Fruit fly (Drosophila melanogaster): Measurements from ENCODE around the gene Argp.

DNA sequence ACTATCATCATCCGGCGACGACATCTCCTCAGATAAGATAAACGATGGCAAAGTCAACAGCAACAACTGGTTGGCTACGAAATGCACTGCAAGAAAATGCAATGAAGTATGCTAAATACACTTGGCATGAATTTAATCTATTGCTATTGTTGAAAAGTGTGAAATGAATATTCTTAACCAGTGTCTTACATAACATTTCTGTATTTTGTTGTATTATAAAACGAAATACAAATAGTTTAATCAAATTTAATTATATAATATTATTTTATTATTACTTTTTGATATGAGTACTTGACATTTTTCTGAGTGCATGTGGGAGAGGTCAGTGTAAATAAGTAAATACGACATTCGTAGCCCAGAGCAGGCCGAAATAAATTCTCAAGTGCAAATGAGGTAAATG lies 3.8 kb upstream of the Argp start:
- TF ChIP-seq psq (optimal IDR thresholded peaks at IDR 0.05): no peak
- no peak for TF ChIP-seq usp (GFP tag; optimal IDR thresholded peaks at IDR 0.05)
- TF ChIP-seq Dll (optimal IDR thresholded peaks at IDR 0.05): no peak
- TF ChIP-seq CG8478 (optimal IDR thresholded peaks at IDR 0.05): no peak
- no peak for TF ChIP-seq pan (optimal IDR thresholded peaks at IDR 0.05)
- no peak for TF ChIP-seq EcR (GFP tag; optimal IDR thresholded peaks at IDR 0.05)

All from whole organism.